Worm (Caenorhabditis elegans) whole organism, young adult: ENCODE results near the gene F22E5.2.

Source experiments
- C06A6.2 ChIP-seq: fragments of 200-800 bp; sonication (Bioruptor generic); conservative IDR thresholded peaks from 2 replicates; pipeline ENCODE4 v1.3.6; 2022; ENCODE audit warnings: missing genetic modification characterization, missing compliant biosample characterization
- D2030.7 ChIP-seq: fragments of 200-800 bp; sonication (Bioruptor generic); IDR thresholded peaks from 2 replicates; pipeline ENCODE4 v1.3.6; 2022; ENCODE audit warnings: missing genetic modification reagents, missing genetic modification characterization, missing compliant biosample characterization
- F10E7.11 ChIP-seq: sonication (generic microtip); optimal IDR thresholded peaks from 2 replicates; lab custom pipeline; 2017; ENCODE audit warnings: mild to moderate bottlenecking, missing genetic modification characterization, moderate library complexity, missing compliant biosample characterization
- F52B5.7 ChIP-seq: sonication (generic microtip); optimal IDR thresholded peaks from 2 replicates; lab custom pipeline; 2016; ENCODE audit warnings: mild to moderate bottlenecking, missing genetic modification characterization, missing compliant biosample characterization
- F55B11.4 ChIP-seq: sonication (generic microtip); optimal IDR thresholded peaks from 2 replicates; lab custom pipeline; 2016; ENCODE audit warnings: missing compliant biosample characterization, missing genetic modification characterization, borderline replicate concordance; ENCODE audit not compliant: insufficient read depth
- F57A8.1 ChIP-seq: fragments of 200-800 bp; sonication (Bioruptor generic); optimal IDR thresholded peaks from 2 replicates; lab custom pipeline; 2018; ENCODE audit warnings: mild to moderate bottlenecking, missing genetic modification characterization, moderate library complexity, missing compliant biosample characterization
- F57C9.4 ChIP-seq: sonication (generic microtip); optimal IDR thresholded peaks from 2 replicates; lab custom pipeline; 2017; ENCODE audit warnings: mild to moderate bottlenecking, missing genetic modification characterization, missing compliant biosample characterization
- T07F8.4 ChIP-seq: sonication (generic microtip); optimal IDR thresholded peaks from 2 replicates; lab custom pipeline; 2016; ENCODE audit warnings: mild to moderate bottlenecking, missing genetic modification characterization, moderate library complexity, missing compliant biosample characterization
- T26A5.8 ChIP-seq: sonication (generic microtip); optimal IDR thresholded peaks from 2 replicates; lab custom pipeline; 2016; ENCODE audit warnings: missing genetic modification characterization, missing compliant biosample characterization
- Y56A3A.18 ChIP-seq: fragments of 200-800 bp; sonication (Bioruptor generic); IDR thresholded peaks from 2 replicates; pipeline ENCODE4 v1.3.6; 2022; ENCODE audit warnings: missing genetic modification reagents, missing genetic modification characterization, missing compliant biosample characterization
- ZK185.1 ChIP-seq: sonication (generic microtip); optimal IDR thresholded peaks from 2 replicates; lab custom pipeline; 2016; ENCODE audit warnings: mild to moderate bottlenecking, missing genetic modification characterization, missing compliant biosample characterization; ENCODE audit not compliant: poor library complexity, severe bottlenecking
- ama-1 ChIP-seq, 3 experiments: fragments of 150-350 bp in 1 of 3; sonication (generic microtip) in 2 of 3; optimal IDR thresholded peaks; 2 replicates each; lab custom pipeline; 2014 to 2018; ENCODE audit warnings: missing biosample characterization in 2 of 3, missing genetic modification characterization in 2 of 3, missing genetic modification reagents in 2 of 3
- aptf-3 ChIP-seq: fragments of 200-800 bp; sonication (Bioruptor generic); IDR thresholded peaks from 2 replicates; pipeline ENCODE4 v1.3.6; 2022; ENCODE audit warnings: missing genetic modification characterization, missing compliant biosample characterization
- bed-1 ChIP-seq: fragments of 200-800 bp; sonication (Bioruptor generic); IDR thresholded peaks from 2 replicates; pipeline ENCODE4 v1.3.6; 2022; ENCODE audit warnings: missing genetic modification reagents, missing genetic modification characterization, missing compliant biosample characterization
- ccch-3 ChIP-seq: fragments of 200-800 bp; sonication (Bioruptor generic); optimal IDR thresholded peaks from 2 replicates; lab custom pipeline; 2018; ENCODE audit warnings: mild to moderate bottlenecking, missing genetic modification characterization, missing compliant biosample characterization
- ceh-27 ChIP-seq: fragments of 200-800 bp; sonication (Bioruptor generic); optimal IDR thresholded peaks from 2 replicates; lab custom pipeline; 2018; ENCODE audit warnings: mild to moderate bottlenecking, missing genetic modification characterization, moderate library complexity, missing compliant biosample characterization
- ceh-58 ChIP-seq: fragments of 200-800 bp; sonication (Bioruptor generic); IDR thresholded peaks from 2 replicates; pipeline ENCODE4 v1.3.6; 2022; ENCODE audit warnings: missing genetic modification characterization, missing compliant biosample characterization
- die-1 ChIP-seq: sonication (generic microtip); optimal IDR thresholded peaks from 2 replicates; lab custom pipeline; 2016; ENCODE audit warnings: missing genotype, mild to moderate bottlenecking, missing genetic modification characterization, missing compliant biosample characterization
- dpff-1 ChIP-seq: sonication (generic microtip); optimal IDR thresholded peaks from 2 replicates; lab custom pipeline; 2017; ENCODE audit warnings: mild to moderate bottlenecking, missing genetic modification characterization, missing compliant biosample characterization
- efl-1 ChIP-seq: fragments of 150-350 bp; optimal IDR thresholded peaks from 2 replicates; lab custom pipeline; 2014; ENCODE audit warnings: missing biosample characterization, missing genetic modification reagents, missing genetic modification characterization
- egl-18 ChIP-seq: fragments of 200-800 bp; sonication (Bioruptor generic); IDR thresholded peaks from 2 replicates; pipeline ENCODE4 v1.3.6; 2022; ENCODE audit warnings: missing genetic modification reagents, missing genetic modification characterization, missing compliant biosample characterization
- egrh-3 ChIP-seq: fragments of 200-800 bp; sonication (Bioruptor generic); IDR thresholded peaks from 2 replicates; pipeline ENCODE4 v1.3.6; 2022; ENCODE audit warnings: missing genetic modification reagents, missing genetic modification characterization, missing compliant biosample characterization
- ets-4 ChIP-seq: fragments of 200-800 bp; sonication (Bioruptor generic); optimal IDR thresholded peaks from 2 replicates; lab custom pipeline; 2018; ENCODE audit warnings: mild to moderate bottlenecking, missing genetic modification characterization, missing compliant biosample characterization
- hmg-1.2 ChIP-seq: fragments of 200-800 bp; sonication (Bioruptor generic); IDR thresholded peaks from 2 replicates; pipeline ENCODE4 v1.3.6; 2022; ENCODE audit warnings: missing genetic modification reagents, missing genetic modification characterization, missing compliant biosample characterization
- hrde-1 ChIP-seq: sonication (generic microtip); optimal IDR thresholded peaks from 2 replicates; lab custom pipeline; 2016; ENCODE audit warnings: missing genetic modification characterization, mild to moderate bottlenecking, missing compliant biosample characterization, moderate library complexity, missing genotype, missing genetic modification reagents, borderline replicate concordance
- hsf-1 ChIP-seq: fragments of 200-800 bp; sonication (Bioruptor generic); IDR thresholded peaks from 2 replicates; pipeline ENCODE4 v1.3.6; 2022; ENCODE audit warnings: missing genetic modification reagents, missing genetic modification characterization, missing compliant biosample characterization
- lin-35 ChIP-seq, 3 experiments: fragments of 150-350 bp in 2 of 3; sonication (generic microtip) in 1 of 3; optimal IDR thresholded peaks; 2 replicates each; lab custom pipeline; 2014 to 2018; ENCODE audit warnings: missing biosample characterization in 3 of 3, missing genetic modification characterization in 3 of 3, missing genetic modification reagents in 3 of 3
- madf-3 ChIP-seq: fragments of 200-800 bp; sonication (Bioruptor generic); IDR thresholded peaks from 2 replicates; pipeline ENCODE4 v1.3.6; 2022; ENCODE audit warnings: missing genetic modification reagents, missing genetic modification characterization, missing compliant biosample characterization
- madf-8 ChIP-seq: fragments of 200-800 bp; sonication (Bioruptor generic); conservative IDR thresholded peaks from 2 replicates; pipeline ENCODE4 v1.3.6; 2022; ENCODE audit warnings: missing genetic modification reagents, missing genetic modification characterization, missing compliant biosample characterization
- mcd-1 ChIP-seq: fragments of 200-800 bp; sonication (Bioruptor generic); IDR thresholded peaks from 2 replicates; pipeline ENCODE4 v1.3.6; 2022; ENCODE audit warnings: missing genetic modification reagents, missing genetic modification characterization, missing compliant biosample characterization
- mxl-1 ChIP-seq: sonication (generic microtip); optimal IDR thresholded peaks from 2 replicates; lab custom pipeline; 2016; ENCODE audit warnings: missing genetic modification characterization, missing compliant biosample characterization
- nfya-1 ChIP-seq: sonication (generic microtip); optimal IDR thresholded peaks from 2 replicates; lab custom pipeline; 2017; ENCODE audit warnings: antibody characterized with exemption, missing compliant biosample characterization, missing genetic modification characterization, borderline replicate concordance; ENCODE audit not compliant: insufficient read depth
- nfyb-1 ChIP-seq: fragments of 200-800 bp; sonication (Bioruptor generic); IDR thresholded peaks from 2 replicates; pipeline ENCODE4 v1.3.6; 2022; ENCODE audit warnings: missing genetic modification reagents, missing genetic modification characterization, missing compliant biosample characterization
- nhr-120 ChIP-seq: fragments of 200-800 bp; sonication (Bioruptor generic); IDR thresholded peaks from 2 replicates; pipeline ENCODE4 v1.3.6; 2022; ENCODE audit warnings: missing genetic modification characterization, missing compliant biosample characterization
- rpc-1 ChIP-seq, 2 experiments: fragments of 150-350 bp in 1 of 2; sonication (generic microtip) in 1 of 2; optimal IDR thresholded peaks; 2 replicates each; lab custom pipeline; 2014 to 2018; ENCODE audit warnings: missing biosample characterization in 1 of 2, missing genetic modification characterization in 1 of 2, missing genetic modification reagents in 1 of 2, missing genotype in 1 of 2
- sea-2 ChIP-seq: fragments of 200-800 bp; sonication (Bioruptor generic); IDR thresholded peaks from 2 replicates; pipeline ENCODE4 v1.3.6; 2022; ENCODE audit warnings: missing genetic modification characterization, missing compliant biosample characterization
- snpc-3.4 ChIP-seq: sonication (generic microtip); optimal IDR thresholded peaks from 2 replicates; lab custom pipeline; 2017; ENCODE audit warnings: missing genetic modification characterization, mild to moderate bottlenecking, missing compliant biosample characterization, antibody characterized with exemption, moderate library complexity, missing genotype, missing genetic modification reagents
- snpc-4 ChIP-seq, 5 experiments: fragments of 150-350 bp in 1 of 5; sonication (generic microtip) in 4 of 5; optimal IDR thresholded peaks; 2 replicates each; lab custom pipeline; 2014 to 2018; ENCODE audit warnings: missing genetic modification characterization in 5 of 5, missing biosample characterization in 3 of 5, antibody characterized with exemption in 2 of 5, mild to moderate bottlenecking in 2 of 5, missing compliant biosample characterization in 2 of 5, missing genotype in 2 of 5, moderate library complexity in 2 of 5, missing genetic modification reagents in 1 of 5
- somi-1 ChIP-seq: fragments of 200-800 bp; sonication (Bioruptor generic); optimal IDR thresholded peaks from 2 replicates; lab custom pipeline; 2018; ENCODE audit warnings: mild to moderate bottlenecking, missing genetic modification characterization, missing compliant biosample characterization
- sptf-2 ChIP-seq: fragments of 200-800 bp; sonication (Bioruptor generic); optimal IDR thresholded peaks from 2 replicates; lab custom pipeline; 2018; ENCODE audit warnings: mild to moderate bottlenecking, missing genetic modification characterization, missing compliant biosample characterization
- tbx-9 ChIP-seq: sonication (generic microtip); optimal IDR thresholded peaks from 2 replicates; lab custom pipeline; 2016; ENCODE audit warnings: borderline replicate concordance, missing genetic modification characterization, inconsistent platforms, missing compliant biosample characterization
- zfh-2 ChIP-seq: fragments of 200-800 bp; sonication (Bioruptor generic); conservative IDR thresholded peaks from 2 replicates; pipeline ENCODE4 v1.3.6; 2022; ENCODE audit warnings: missing genetic modification reagents, missing genetic modification characterization, missing compliant biosample characterization
- zim-3 ChIP-seq: sonication (generic microtip); optimal IDR thresholded peaks from 2 replicates; lab custom pipeline; 2017; ENCODE audit warnings: mild to moderate bottlenecking, missing genetic modification characterization, moderate library complexity, missing compliant biosample characterization
- ztf-18 ChIP-seq: sonication (generic microtip); optimal IDR thresholded peaks from 2 replicates; lab custom pipeline; 2016; ENCODE audit warnings: missing genotype, mild to moderate bottlenecking, missing genetic modification characterization, missing compliant biosample characterization
- ztf-22 ChIP-seq: fragments of 200-800 bp; sonication (Bioruptor generic); optimal IDR thresholded peaks from 2 replicates; lab custom pipeline; 2018; ENCODE audit warnings: mild to moderate bottlenecking, missing genetic modification characterization, moderate library complexity, missing compliant biosample characterization
- ztf-26 ChIP-seq: sonication (generic microtip); optimal IDR thresholded peaks from 2 replicates; lab custom pipeline; 2017; ENCODE audit warnings: missing genetic modification characterization, missing compliant biosample characterization
- ztf-28 ChIP-seq: fragments of 200-800 bp; sonication (Bioruptor generic); IDR thresholded peaks from 2 replicates; pipeline ENCODE4 v1.3.6; 2022; ENCODE audit warnings: missing genetic modification reagents, missing genetic modification characterization, missing compliant biosample characterization

Gene F22E5.2

DNA sequence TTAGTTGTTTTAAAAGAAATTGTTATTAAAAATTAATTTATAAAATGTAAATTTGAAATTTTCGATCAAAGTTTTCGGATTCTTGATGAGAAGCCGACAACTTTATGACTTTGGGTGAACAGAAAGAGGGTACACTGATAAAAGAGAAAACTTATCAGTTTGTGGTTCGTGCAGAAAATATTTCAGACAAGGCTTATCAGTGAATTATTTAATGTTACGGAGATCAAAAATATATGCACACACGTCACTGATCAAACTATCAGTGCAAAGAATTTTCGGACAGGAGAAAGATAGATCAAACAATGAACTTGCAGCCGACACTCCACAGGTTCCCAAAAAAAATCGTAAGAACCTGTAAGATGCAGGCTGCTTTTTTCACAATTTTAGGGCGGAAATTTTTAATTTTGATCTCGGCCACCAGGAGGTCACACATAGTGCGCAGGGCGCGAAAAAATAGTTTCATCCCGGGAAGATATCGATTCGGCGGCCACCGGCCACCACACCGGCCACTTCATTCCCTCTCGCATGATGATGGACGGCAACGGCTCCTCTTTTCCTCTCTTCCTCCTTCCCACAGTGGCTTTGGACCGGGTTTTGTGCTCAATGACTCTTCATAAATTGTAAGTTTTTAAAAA is 12.5 kb downstream of the F22E5.2 start, which contains the start of gene F22E5.17 (continued):
- TF ChIP-seq T07F8.4 (tag; lab: Kevin White, UChicago): no peak
- no peak for TF ChIP-seq rpc-1 (optimal IDR thresholded peaks at IDR 0.05; lab: Kevin White, UChicago)
- no peak for TF ChIP-seq rpc-1 (tag; optimal IDR thresholded peaks at IDR 0.05; lab: Kevin White, UChicago)
- TF ChIP-seq ztf-18: no peak
- no peak for TF ChIP-seq D2030.7 (GFP tag; lab: Robert Waterston, UW)
- no peak for TF ChIP-seq F10E7.11 (tag; lab: Kevin White, UChicago)
- TF ChIP-seq F57A8.1 (GFP tag; lab: Kevin White, UChicago): no peak
- TF ChIP-seq mxl-1: no peak
- no peak for TF ChIP-seq die-1
- TF ChIP-seq ceh-27 (GFP tag; lab: Kevin White, UChicago): no peak
- no peak for TF ChIP-seq nfya-1 (tag; lab: Kevin White, UChicago)
- TF ChIP-seq Y56A3A.18 (GFP tag; lab: Robert Waterston, UW): no peak
- TF ChIP-seq egrh-3 (GFP tag; lab: Robert Waterston, UW): no peak
- no peak for TF ChIP-seq ztf-26 (tag; lab: Kevin White, UChicago)
- no peak for TF ChIP-seq C06A6.2 (GFP tag; lab: Robert Waterston, UW)
- TF ChIP-seq ceh-58 (GFP tag; lab: Robert Waterston, UW): no peak
- TF ChIP-seq efl-1 (GFP tag; lab: Kevin White, UChicago): peak; percentile 63
- TF ChIP-seq hmg-1.2 (GFP tag; lab: Robert Waterston, UW): no peak
- no peak for TF ChIP-seq nhr-120 (GFP tag; lab: Robert Waterston, UW)
- TF ChIP-seq snpc-4 (GFP tag; optimal IDR thresholded peaks at IDR 0.05; lab: Kevin White, UChicago): no peak
- peak in 1 of 4 experiments; percentile 36 for TF ChIP-seq snpc-4 (tag; optimal IDR thresholded peaks at IDR 0.05; lab: Kevin White, UChicago)
- TF ChIP-seq somi-1 (GFP tag; lab: Kevin White, UChicago): no peak
- no peak for TF ChIP-seq ama-1 (optimal IDR thresholded peaks at IDR 0.05; lab: Kevin White, UChicago)
- no peak for TF ChIP-seq ama-1 (GFP tag; optimal IDR thresholded peaks at IDR 0.05; lab: Kevin White, UChicago)
- TF ChIP-seq hsf-1: no peak
- TF ChIP-seq dpff-1 (tag; lab: Kevin White, UChicago): no peak
- no peak for TF ChIP-seq ccch-3 (GFP tag; lab: Kevin White, UChicago)
- TF ChIP-seq zim-3 (tag; lab: Kevin White, UChicago): no peak
- TF ChIP-seq F52B5.7 (tag; lab: Kevin White, UChicago): no peak
- TF ChIP-seq F55B11.4: no peak
- no peak for TF ChIP-seq F57C9.4
- TF ChIP-seq hrde-1 (tag; lab: Kevin White, UChicago): no peak
- TF ChIP-seq tbx-9 (tag; lab: Kevin White, UChicago): no peak
- TF ChIP-seq madf-3 (GFP tag; lab: Robert Waterston, UW): no peak
- no peak for TF ChIP-seq bed-1
- no peak for TF ChIP-seq mcd-1
- no peak for TF ChIP-seq ZK185.1 (tag; lab: Kevin White, UChicago)
- no peak for TF ChIP-seq lin-35 (GFP tag; optimal IDR thresholded peaks at IDR 0.05; lab: Kevin White, UChicago)
- TF ChIP-seq nfyb-1 (GFP tag; lab: Robert Waterston, UW): no peak
- TF ChIP-seq ztf-22: no peak
- no peak for TF ChIP-seq zfh-2 (GFP tag; lab: Robert Waterston, UW)
- TF ChIP-seq aptf-3 (GFP tag; lab: Robert Waterston, UW): no peak
- TF ChIP-seq T26A5.8 (tag; lab: Kevin White, UChicago): no peak
- no peak for TF ChIP-seq ets-4 (GFP tag; lab: Kevin White, UChicago)
- TF ChIP-seq ztf-28 (GFP tag; lab: Robert Waterston, UW): no peak
- TF ChIP-seq sptf-2 (GFP tag; lab: Kevin White, UChicago): no peak
- TF ChIP-seq egl-18 (GFP tag; lab: Robert Waterston, UW): no peak
- peak; percentile 62 for TF ChIP-seq madf-8
- no peak for TF ChIP-seq sea-2 (GFP tag; lab: Robert Waterston, UW)
- no peak for TF ChIP-seq snpc-3.4 (tag; lab: Kevin White, UChicago)
